Worm (Caenorhabditis elegans): ENCODE data around the gene F08F8.6.

- TF ChIP-seq ets-7 (tag; optimal IDR thresholded peaks at IDR 0.05), result no peak
- no peak for TF ChIP-seq aly-1 (tag; optimal IDR thresholded peaks at IDR 0.05)
- no peak for TF ChIP-seq scrt-1 (GFP tag; IDR thresholded peaks at IDR 0.05)
- no peak for TF ChIP-seq hnd-1 (tag; optimal IDR thresholded peaks at IDR 0.05)
- no peak for TF ChIP-seq flt-1 (GFP tag; IDR thresholded peaks at IDR 0.05)
- TF ChIP-seq ama-1 (optimal IDR thresholded peaks at IDR 0.05), result no peak
- TF ChIP-seq ceh-36 (tag; optimal IDR thresholded peaks at IDR 0.05), result no peak
- no peak for TF ChIP-seq tbx-37 (GFP tag; conservative IDR thresholded peaks at IDR 0.05)
- no peak for TF ChIP-seq tra-4 (tag; optimal IDR thresholded peaks at IDR 0.05)
- no peak for TF ChIP-seq tbx-11 (GFP tag; IDR thresholded peaks at IDR 0.05)
- no peak for TF ChIP-seq pes-1 (GFP tag; IDR thresholded peaks at IDR 0.05)
- TF ChIP-seq B0310.2 (tag; optimal IDR thresholded peaks at IDR 0.05), result no peak
- no peak for TF ChIP-seq F13C5.2 (tag; optimal IDR thresholded peaks at IDR 0.05)
These were observed 28.5 kb upstream of the F08F8.6 start, which contains the start of gene nspg-6 for ce11 chrIII:7314927-7315547.

Data from whole organism, early embryonic.